Worm (Caenorhabditis elegans) whole organism, L3 larva: Measurements from ENCODE around the gene Y32F6B.1.

ENCODE experiments used
- R02D3.7 ChIP-seq: fragments of 150-350 bp; optimal IDR thresholded peaks from 2 replicates; lab custom pipeline; 2014; ENCODE audit warnings: missing biosample characterization, missing genetic modification characterization
- aly-2 ChIP-seq: fragments of 150-350 bp; optimal IDR thresholded peaks from 2 replicates; lab custom pipeline; 2014; ENCODE audit warnings: missing biosample characterization, missing genetic modification characterization
- ama-1 ChIP-seq: fragments of 150-350 bp; optimal IDR thresholded peaks from 2 replicates; lab custom pipeline; 2018
- ceh-16 ChIP-seq: sonication (generic microtip); optimal IDR thresholded peaks from 2 replicates; lab custom pipeline; 2017; ENCODE audit warnings: missing biosample characterization, missing genetic modification characterization
- ceh-28 ChIP-seq: fragments of 150-350 bp; optimal IDR thresholded peaks from 2 replicates; lab custom pipeline; 2014; ENCODE audit warnings: missing biosample characterization, missing genetic modification reagents, missing genetic modification characterization
- ceh-82 ChIP-seq: fragments of 150-350 bp; optimal IDR thresholded peaks from 2 replicates; lab custom pipeline; 2014; ENCODE audit warnings: missing biosample characterization, missing genetic modification characterization
- ceh-9 ChIP-seq: sonication (generic microtip); optimal IDR thresholded peaks from 2 replicates; lab custom pipeline; 2018; ENCODE audit warnings: missing biosample characterization, missing genetic modification characterization
- daf-12 ChIP-seq: fragments of 150-350 bp; optimal IDR thresholded peaks from 2 replicates; lab custom pipeline; 2014; ENCODE audit warnings: missing biosample characterization, missing genetic modification reagents, missing genetic modification characterization
- egl-5 ChIP-seq: fragments of 150-350 bp; optimal IDR thresholded peaks from 2 replicates; lab custom pipeline; 2017; ENCODE audit warnings: missing biosample characterization, missing genetic modification reagents, missing genetic modification characterization, inconsistent platforms
- elt-1 ChIP-seq: fragments of 150-350 bp; optimal IDR thresholded peaks from 2 replicates; lab custom pipeline; 2014; ENCODE audit warnings: missing biosample characterization, missing genetic modification characterization
- elt-3 ChIP-seq, 3 experiments: fragments of 150-350 bp in 1 of 3; sonication (generic microtip) in 2 of 3; optimal IDR thresholded peaks; 2 replicates in 2 of 3; 4 replicates in 1 of 3; lab custom pipeline; 2014 to 2017; ENCODE audit warnings: missing biosample characterization in 3 of 3, missing genetic modification characterization in 3 of 3
- eor-1 ChIP-seq, 2 experiments: fragments of 150-350 bp; optimal IDR thresholded peaks; 2 replicates each; lab custom pipeline; 2014 to 2018; ENCODE audit warnings: missing biosample characterization in 2 of 2, missing genetic modification characterization in 2 of 2
- fkh-10 ChIP-seq: sonication (generic microtip); optimal IDR thresholded peaks from 2 replicates; lab custom pipeline; 2017; ENCODE audit warnings: missing biosample characterization, missing genetic modification reagents, missing genetic modification characterization
- fkh-2 ChIP-seq: fragments of 150-350 bp; optimal IDR thresholded peaks from 2 replicates; lab custom pipeline; 2014; ENCODE audit warnings: missing biosample characterization, missing genetic modification reagents, missing genetic modification characterization
- fos-1 ChIP-seq: fragments of 150-350 bp; optimal IDR thresholded peaks from 2 replicates; lab custom pipeline; 2014; ENCODE audit warnings: missing biosample characterization, missing genetic modification characterization
- hmg-11 ChIP-seq: sonication (generic microtip); optimal IDR thresholded peaks from 2 replicates; lab custom pipeline; 2016; ENCODE audit warnings: missing genetic modification characterization, missing compliant biosample characterization
- jun-1 ChIP-seq: fragments of 150-350 bp; optimal IDR thresholded peaks from 2 replicates; lab custom pipeline; 2014; ENCODE audit warnings: missing biosample characterization, missing genetic modification reagents, missing genetic modification characterization
- lin-15B ChIP-seq: fragments of 150-350 bp; optimal IDR thresholded peaks from 2 replicates; lab custom pipeline; 2014; ENCODE audit warnings: missing biosample characterization, missing genetic modification characterization
- lin-39 ChIP-seq: fragments of 150-350 bp; optimal IDR thresholded peaks from 2 replicates; lab custom pipeline; 2018; ENCODE audit warnings: missing biosample characterization, missing genetic modification reagents, missing genetic modification characterization
- lsy-12 ChIP-seq: sonication (generic microtip); optimal IDR thresholded peaks from 2 replicates; lab custom pipeline; 2016; ENCODE audit warnings: mild to moderate bottlenecking, missing genetic modification characterization, missing compliant biosample characterization
- mdl-1 ChIP-seq: fragments of 150-350 bp; optimal IDR thresholded peaks from 2 replicates; lab custom pipeline; 2014; ENCODE audit warnings: missing biosample characterization, missing genetic modification characterization
- mml-1 ChIP-seq: fragments of 150-350 bp; sonication (generic microtip); optimal IDR thresholded peaks from 3 replicates; lab custom pipeline; 2014; ENCODE audit warnings: missing biosample characterization, missing genetic modification characterization
- nfya-1 ChIP-seq: sonication (generic microtip); optimal IDR thresholded peaks from 2 replicates; lab custom pipeline; 2017; ENCODE audit warnings: missing genetic modification characterization, mild to moderate bottlenecking, missing compliant biosample characterization, antibody characterized with exemption, moderate library complexity; ENCODE audit not compliant: insufficient read depth
- nhr-11 ChIP-seq: fragments of 150-350 bp; optimal IDR thresholded peaks from 2 replicates; lab custom pipeline; 2014; ENCODE audit warnings: missing biosample characterization, missing genetic modification characterization
- nhr-12 ChIP-seq: fragments of 150-350 bp; optimal IDR thresholded peaks from 2 replicates; lab custom pipeline; 2014; ENCODE audit warnings: missing biosample characterization, missing genetic modification characterization
- nhr-25 ChIP-seq: sonication (generic microtip); optimal IDR thresholded peaks from 2 replicates; lab custom pipeline; 2017; ENCODE audit warnings: missing biosample characterization, missing genetic modification characterization
- nhr-28 ChIP-seq: fragments of 150-350 bp; optimal IDR thresholded peaks from 2 replicates; lab custom pipeline; 2014; ENCODE audit warnings: missing biosample characterization, missing genetic modification characterization
- nhr-43 ChIP-seq: sonication (generic microtip); optimal IDR thresholded peaks from 2 replicates; lab custom pipeline; 2016; ENCODE audit warnings: mild to moderate bottlenecking, missing genetic modification characterization, missing compliant biosample characterization; ENCODE audit not compliant: poor library complexity, severe bottlenecking
- nhr-67 ChIP-seq: fragments of 150-350 bp; optimal IDR thresholded peaks from 2 replicates; lab custom pipeline; 2014; ENCODE audit warnings: missing biosample characterization, missing genetic modification characterization
- nhr-76 ChIP-seq: fragments of 150-350 bp; sonication (generic microtip); optimal IDR thresholded peaks from 5 replicates; lab custom pipeline; 2014; ENCODE audit warnings: missing biosample characterization, missing genetic modification characterization
- pha-4 ChIP-seq: fragments of 150-350 bp; optimal IDR thresholded peaks from 2 replicates; lab custom pipeline; 2014; ENCODE audit warnings: missing biosample characterization, missing genetic modification reagents, missing genetic modification characterization
- pqm-1 ChIP-seq: fragments of 150-350 bp; optimal IDR thresholded peaks from 2 replicates; lab custom pipeline; 2017; ENCODE audit warnings: missing biosample characterization, missing genetic modification characterization, inconsistent platforms
- sea-2 ChIP-seq: fragments of 150-350 bp; sonication (generic microtip); optimal IDR thresholded peaks from 4 replicates; lab custom pipeline; 2014; ENCODE audit warnings: missing biosample characterization, missing genetic modification reagents, missing genetic modification characterization
- skn-1 ChIP-seq: fragments of 150-350 bp; optimal IDR thresholded peaks from 2 replicates; lab custom pipeline; 2014; ENCODE audit warnings: missing biosample characterization, missing genetic modification characterization
- snpc-4 ChIP-seq: fragments of 150-350 bp; optimal IDR thresholded peaks from 2 replicates; lab custom pipeline; 2014; ENCODE audit warnings: missing biosample characterization, missing genetic modification characterization
- tbx-2 ChIP-seq: sonication (generic microtip); optimal IDR thresholded peaks from 2 replicates; lab custom pipeline; 2016; ENCODE audit warnings: mild to moderate bottlenecking, missing genetic modification characterization, missing compliant biosample characterization
- unc-39 ChIP-seq: sonication (generic microtip); optimal IDR thresholded peaks from 4 replicates; lab custom pipeline; 2017; ENCODE audit warnings: missing biosample characterization, missing genetic modification characterization
- zag-1 ChIP-seq: fragments of 150-350 bp; optimal IDR thresholded peaks from 2 replicates; lab custom pipeline; 2014; ENCODE audit warnings: missing biosample characterization, missing genetic modification characterization
- ztf-11 ChIP-seq: fragments of 150-350 bp; optimal IDR thresholded peaks from 2 replicates; lab custom pipeline; 2014; ENCODE audit warnings: missing biosample characterization, missing genetic modification characterization
- ztf-4 ChIP-seq: fragments of 150-350 bp; optimal IDR thresholded peaks from 2 replicates; lab custom pipeline; 2014; ENCODE audit warnings: missing biosample characterization, missing genetic modification characterization

Y32F6B.1 gene

DNA sequence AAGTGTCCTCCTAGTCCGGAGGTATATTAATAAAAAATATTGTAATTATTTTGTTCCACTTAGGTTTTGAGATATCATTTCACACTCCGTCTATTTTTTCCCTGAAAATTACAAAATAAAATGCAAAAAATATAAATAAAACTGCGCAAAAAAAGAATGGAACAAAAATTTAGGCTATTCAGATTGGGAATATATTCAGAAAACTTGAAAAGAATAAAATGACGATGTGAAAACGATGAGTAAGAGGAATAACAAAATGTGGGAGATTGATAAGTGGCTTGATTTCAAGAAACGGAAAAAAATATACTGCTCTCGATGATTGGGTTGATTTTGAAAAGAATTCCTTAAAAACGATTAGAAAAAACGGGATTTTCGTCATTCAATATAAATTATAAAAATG, 29.7 kb upstream of the Y32F6B.1 start, which contains the start of gene dmsr-8:
Gene dmsr-8, minus strand, starts transcription at position 101 of the 400 bp plus-strand sequence.
- TF ChIP-seq unc-39 (tag; lab: Kevin White, UChicago) (no peak), egl-5 (tag; lab: Kevin White, UChicago) (no peak), R02D3.7 (tag; lab: Kevin White, UChicago) (no peak), aly-2 (tag; lab: Kevin White, UChicago) (no peak), elt-1 (tag; lab: Kevin White, UChicago) (no peak), ztf-11 (tag; lab: Kevin White, UChicago) (no peak), lsy-12 (tag; lab: Kevin White, UChicago) (no peak), lin-39 (no peak), ceh-9 (tag; lab: Kevin White, UChicago) (no peak), ceh-16 (tag; lab: Kevin White, UChicago) (no peak), fkh-10 (GFP tag; lab: Kevin White, UChicago) (no peak), lin-15B (tag; lab: Kevin White, UChicago) (no peak), pqm-1 (tag; lab: Kevin White, UChicago) (no peak), ztf-4 (tag; lab: Kevin White, UChicago) (no peak), eor-1 (tag; optimal IDR thresholded peaks at IDR 0.05; lab: Kevin White, UChicago) (no peak), nhr-12 (tag; lab: Kevin White, UChicago) (no peak), sea-2 (GFP tag; lab: Kevin White, UChicago) (no peak), nhr-11 (tag; lab: Kevin White, UChicago) (no peak), daf-12 (tag; lab: Kevin White, UChicago) (no peak)
- TF ChIP-seq, all 47 proteins: peak for 0

DNA sequence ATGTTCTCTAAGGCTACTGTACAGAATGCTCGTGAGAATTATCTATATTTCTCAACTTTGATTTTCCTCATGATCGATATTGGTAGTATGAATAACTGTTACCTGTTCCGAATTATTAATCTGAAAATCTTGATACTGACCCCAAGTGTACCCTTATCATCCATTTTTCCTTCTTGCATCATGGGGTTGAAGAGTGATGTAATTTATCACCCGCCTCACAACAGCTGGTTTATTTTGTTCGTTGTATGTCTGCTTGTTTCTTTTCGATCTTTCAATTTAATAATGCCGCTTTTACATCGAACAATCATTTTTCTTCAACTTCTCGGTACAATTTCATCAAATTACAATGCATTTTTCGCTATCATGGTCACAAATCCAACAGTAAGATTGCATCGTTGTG, 24.3 kb upstream of the Y32F6B.1 start, which contains the start of gene C35A5.6:
Gene C35A5.6, plus strand, starts transcription at position 283 of the 400 bp plus-strand sequence.
- TF ChIP-seq eor-1 (tag; optimal IDR thresholded peaks at IDR 0.05; lab: Kevin White, UChicago) (no peak), nhr-12 (tag; lab: Kevin White, UChicago) (no peak), nhr-43 (tag; lab: Kevin White, UChicago) (no peak), aly-2 (tag; lab: Kevin White, UChicago) (no peak), nhr-25 (no peak), nhr-76 (tag; lab: Kevin White, UChicago) (no peak), tbx-2 (tag; lab: Kevin White, UChicago) (no peak), skn-1 (tag; lab: Kevin White, UChicago) (no peak)

DNA sequence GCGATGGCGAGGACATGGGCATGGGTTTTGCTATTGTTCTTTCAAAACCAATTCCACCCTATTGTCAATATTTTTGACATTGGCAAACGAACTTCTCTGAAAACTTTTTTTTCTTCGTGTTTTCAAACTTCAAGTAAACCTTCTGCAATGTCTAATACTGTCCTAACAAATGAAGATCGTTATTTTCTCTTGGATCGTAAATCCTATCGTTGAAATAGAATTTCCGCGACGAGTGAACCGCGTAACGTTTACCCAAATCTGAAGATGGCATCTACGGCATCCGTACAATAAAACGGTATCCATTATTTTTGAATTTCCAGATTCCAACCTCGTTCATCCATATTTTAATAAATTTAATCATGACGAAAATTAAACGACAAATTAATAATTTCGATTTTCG, 21.0 kb upstream of the Y32F6B.1 start, which contains the start of gene C35A5.5:
Gene C35A5.5, plus strand, starts transcription at position 301 of the 400 bp plus-strand sequence.
- TF ChIP-seq pha-4 (tag; lab: Kevin White, UChicago) = no peak
- TF ChIP-seq unc-39 (tag; lab: Kevin White, UChicago) = no peak
- TF ChIP-seq fos-1 (tag; lab: Kevin White, UChicago) = no peak
- no peak for TF ChIP-seq tbx-2 (tag; lab: Kevin White, UChicago)
- TF ChIP-seq nhr-67 (tag; lab: Kevin White, UChicago) = no peak
- TF ChIP-seq ztf-4 (tag; lab: Kevin White, UChicago) = no peak
- TF ChIP-seq skn-1 (tag; lab: Kevin White, UChicago) = no peak
- no peak for TF ChIP-seq snpc-4 (tag; lab: Kevin White, UChicago)
- no peak for TF ChIP-seq eor-1 (tag; optimal IDR thresholded peaks at IDR 0.05; lab: Kevin White, UChicago)
- TF ChIP-seq egl-5 (tag; lab: Kevin White, UChicago) = no peak
- no peak for TF ChIP-seq ceh-28 (tag; lab: Kevin White, UChicago)
- TF ChIP-seq zag-1 (tag; lab: Kevin White, UChicago) = no peak
- no peak for TF ChIP-seq hmg-11 (tag; lab: Kevin White, UChicago)

DNA sequence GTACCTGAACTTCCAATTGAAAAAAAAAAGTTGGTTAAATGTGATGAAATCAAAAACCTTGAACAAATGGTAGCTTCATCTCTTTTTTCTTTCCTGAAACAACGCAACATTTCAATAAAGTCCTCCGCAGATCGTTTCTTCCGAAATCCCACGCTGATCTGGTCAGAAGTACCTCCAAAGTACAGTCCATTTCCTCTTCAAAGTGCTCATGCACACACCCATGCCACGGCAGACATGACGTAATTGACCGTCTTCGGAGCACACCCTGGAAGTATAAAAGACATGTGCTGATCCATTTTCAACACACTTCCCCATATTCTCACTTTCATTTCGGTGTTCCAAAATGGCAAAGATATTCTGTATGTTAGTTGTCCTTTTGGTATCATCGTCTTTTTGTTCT, 19.4 kb upstream of the Y32F6B.1 start, which contains the start of gene C35A5.10:
Gene C35A5.10, plus strand, starts transcription at position 301 of the 400 bp plus-strand sequence.
- TF ChIP-seq R02D3.7 (tag; lab: Kevin White, UChicago) = no peak
- no peak for TF ChIP-seq elt-3 (tag; optimal IDR thresholded peaks at IDR 0.05; lab: Kevin White, UChicago)
- TF ChIP-seq mml-1 (tag; lab: Kevin White, UChicago) = no peak
- TF ChIP-seq nfya-1 (tag; lab: Kevin White, UChicago) = no peak
- no peak for TF ChIP-seq unc-39 (tag; lab: Kevin White, UChicago)
- no peak for TF ChIP-seq jun-1 (tag; lab: Kevin White, UChicago)
- TF ChIP-seq ztf-4 (tag; lab: Kevin White, UChicago) = no peak
- TF ChIP-seq ceh-9 (tag; lab: Kevin White, UChicago) = no peak
- TF ChIP-seq ama-1 (lab: Kevin White, UChicago) = no peak
- no peak for TF ChIP-seq snpc-4 (tag; lab: Kevin White, UChicago)
- TF ChIP-seq ceh-82 = no peak
- no peak for TF ChIP-seq daf-12 (tag; lab: Kevin White, UChicago)
- TF ChIP-seq nhr-25 = no peak
- no peak for TF ChIP-seq nhr-12 (tag; lab: Kevin White, UChicago)
- TF ChIP-seq mdl-1 (tag; lab: Kevin White, UChicago) = no peak
- TF ChIP-seq skn-1 (tag; lab: Kevin White, UChicago) = no peak
- TF ChIP-seq fkh-2 (tag; lab: Kevin White, UChicago) = no peak
- no peak for TF ChIP-seq nhr-28 (tag; lab: Kevin White, UChicago)
- TF ChIP-seq sea-2 (GFP tag; lab: Kevin White, UChicago) = no peak
